Worm (Caenorhabditis elegans) whole organism, late embryonic: ENCODE data around the gene egrh-3.

ENCODE experiments used
- F13H6.1 ChIP-seq: sonication (generic microtip); optimal IDR thresholded peaks from 2 replicates; lab custom pipeline; 2016; ENCODE audit warnings: missing genetic modification characterization, missing compliant biosample characterization
- T23F11.4 ChIP-seq: fragments of 200-800 bp; sonication (Bioruptor generic); optimal IDR thresholded peaks from 2 replicates; lab custom pipeline; 2018; ENCODE audit warnings: mild to moderate bottlenecking, missing genetic modification characterization, missing compliant biosample characterization
- ceh-9 ChIP-seq: sonication (generic microtip); optimal IDR thresholded peaks from 2 replicates; lab custom pipeline; 2016; ENCODE audit warnings: mild to moderate bottlenecking, missing genetic modification characterization, inconsistent platforms, missing compliant biosample characterization
- dve-1 ChIP-seq: sonication (generic microtip); optimal IDR thresholded peaks from 2 replicates; lab custom pipeline; 2017; ENCODE audit warnings: antibody characterized with exemption, mild to moderate bottlenecking, missing genetic modification characterization, missing compliant biosample characterization
- ets-4 ChIP-seq: sonication (generic microtip); optimal IDR thresholded peaks from 2 replicates; lab custom pipeline; 2016; ENCODE audit warnings: missing genetic modification characterization, missing compliant biosample characterization
- hlh-30 ChIP-seq: sonication (generic microtip); optimal IDR thresholded peaks from 2 replicates; lab custom pipeline; 2017; ENCODE audit warnings: antibody characterized with exemption, missing genetic modification characterization, missing compliant biosample characterization; ENCODE audit not compliant: insufficient read depth
- hlh-8 ChIP-seq: sonication (generic microtip); optimal IDR thresholded peaks from 2 replicates; lab custom pipeline; 2016; ENCODE audit warnings: missing genotype, missing genetic modification characterization, missing compliant biosample characterization
- lim-6 ChIP-seq: sonication (generic microtip); optimal IDR thresholded peaks from 2 replicates; lab custom pipeline; 2016; ENCODE audit warnings: missing genetic modification characterization, missing compliant biosample characterization
- pha-4 ChIP-seq: fragments of 150-350 bp; optimal IDR thresholded peaks from 2 replicates; lab custom pipeline; 2018; ENCODE audit warnings: missing biosample characterization, missing genetic modification reagents, missing genetic modification characterization
- sdc-2 ChIP-seq: sonication (generic microtip); optimal IDR thresholded peaks from 2 replicates; lab custom pipeline; 2016; ENCODE audit warnings: missing genotype, missing genetic modification characterization, missing compliant biosample characterization
- sox-4 ChIP-seq: sonication (generic microtip); optimal IDR thresholded peaks from 2 replicates; lab custom pipeline; 2017; ENCODE audit warnings: mild to moderate bottlenecking, missing genetic modification characterization, inconsistent platforms, missing compliant biosample characterization

- TF ChIP-seq F13H6.1 (tag; lab: Kevin White, UChicago): no peak
- no peak for TF ChIP-seq ceh-9 (tag; lab: Kevin White, UChicago)
- no peak for TF ChIP-seq pha-4
- TF ChIP-seq sdc-2 (tag; lab: Kevin White, UChicago): no peak
- no peak for TF ChIP-seq ets-4 (tag; lab: Kevin White, UChicago)
- TF ChIP-seq hlh-30 (tag; lab: Kevin White, UChicago): no peak
- no peak for TF ChIP-seq T23F11.4 (GFP tag; lab: Kevin White, UChicago)
- TF ChIP-seq lim-6 (tag; lab: Kevin White, UChicago): no peak
- TF ChIP-seq dve-1 (tag; lab: Kevin White, UChicago): no peak
- no peak for TF ChIP-seq sox-4
- TF ChIP-seq hlh-8 (tag; lab: Kevin White, UChicago): no peak
These were observed at the start of gene egrh-3 for ce11 chrIV:2688716-2689307.
